Fruit fly (Drosophila melanogaster) whole organism, prepupa: ENCODE data around the gene pod1.

Experiments used
- Blimp-1 ChIP-seq: fragments of 200-800 bp; sonication (Bioruptor generic); optimal IDR thresholded peaks from 3 replicates; lab custom pipeline; 2017; ENCODE audit warnings: missing biosample characterization, missing genetic modification characterization, mild to moderate bottlenecking, moderate library complexity, missing genetic modification reagents
- CG10669 ChIP-seq: fragments of 200-800 bp; sonication (Bioruptor generic); optimal IDR thresholded peaks from 3 replicates; lab custom pipeline; 2018; ENCODE audit warnings: missing biosample characterization, mild to moderate bottlenecking, missing genetic modification characterization, moderate library complexity
- CG11294 ChIP-seq: fragments of 200-800 bp; sonication (Bioruptor generic); IDR thresholded peaks from 2 replicates; pipeline ENCODE4 v1.3.6; 2022; ENCODE audit warnings: missing biosample characterization, missing genetic modification characterization
- CG11762 ChIP-seq: fragments of 200-800 bp; sonication (Bioruptor generic); optimal IDR thresholded peaks from 3 replicates; lab custom pipeline; 2016; ENCODE audit warnings: missing biosample characterization, missing genetic modification characterization; ENCODE audit not compliant: insufficient read depth
- CG11902 ChIP-seq: fragments of 200-800 bp; sonication (Bioruptor generic); optimal IDR thresholded peaks from 3 replicates; lab custom pipeline; 2016; ENCODE audit warnings: missing biosample characterization, missing genetic modification characterization
- CG15336 ChIP-seq: fragments of 200-800 bp; sonication (Bioruptor generic); IDR thresholded peaks from 2 replicates; pipeline ENCODE4 v1.3.6; 2022; ENCODE audit warnings: missing biosample characterization, missing genetic modification characterization
- CG1621 ChIP-seq: fragments of 200-800 bp; sonication (Bioruptor generic); optimal IDR thresholded peaks from 3 replicates; lab custom pipeline; 2018; ENCODE audit warnings: missing biosample characterization, mild to moderate bottlenecking, missing genetic modification characterization
- CG3032 ChIP-seq: fragments of 200-800 bp; optimal IDR thresholded peaks from 2 replicates; lab custom pipeline; 2019; ENCODE audit warnings: missing biosample characterization, mild to moderate bottlenecking, missing genetic modification characterization, moderate library complexity
- CG31627 ChIP-seq: fragments of 200-800 bp; sonication (Bioruptor generic); optimal IDR thresholded peaks from 3 replicates; lab custom pipeline; 2016; ENCODE audit warnings: missing biosample characterization, missing genetic modification characterization
- CG32006 ChIP-seq: fragments of 200-800 bp; sonication (Bioruptor generic); optimal IDR thresholded peaks from 3 replicates; lab custom pipeline; 2017; ENCODE audit warnings: missing biosample characterization, mild to moderate bottlenecking, missing genetic modification characterization
- CG3919 ChIP-seq: fragments of 200-800 bp; sonication (Bioruptor generic); optimal IDR thresholded peaks from 3 replicates; lab custom pipeline; 2016; ENCODE audit warnings: missing biosample characterization, missing genetic modification characterization
- CG6163 ChIP-seq: fragments of 200-800 bp; sonication (Bioruptor generic); IDR thresholded peaks from 3 replicates; pipeline ENCODE4 v1.3.6; 2022; ENCODE audit warnings: missing biosample characterization, missing genetic modification characterization
- CG6276 ChIP-seq: fragments of 200-800 bp; sonication (Bioruptor generic); optimal IDR thresholded peaks from 2 replicates; lab custom pipeline; 2017; ENCODE audit warnings: missing biosample characterization, mild to moderate bottlenecking, missing genetic modification characterization
- CG6792 ChIP-seq: fragments of 200-800 bp; sonication (Bioruptor generic); optimal IDR thresholded peaks from 3 replicates; lab custom pipeline; 2016; ENCODE audit warnings: missing biosample characterization, missing genetic modification characterization
- CG6808 ChIP-seq: fragments of 200-800 bp; sonication (Bioruptor generic); optimal IDR thresholded peaks from 3 replicates; lab custom pipeline; 2017; ENCODE audit warnings: missing biosample characterization, missing genetic modification characterization, mild to moderate bottlenecking, moderate library complexity, missing genetic modification reagents
- CG6854 ChIP-seq: fragments of 200-800 bp; sonication (Bioruptor generic); optimal IDR thresholded peaks from 2 replicates; lab custom pipeline; 2017; ENCODE audit warnings: missing biosample characterization, mild to moderate bottlenecking, missing genetic modification characterization
- CG7368 ChIP-seq: fragments of 200-800 bp; sonication (Bioruptor generic); optimal IDR thresholded peaks from 3 replicates; lab custom pipeline; 2016; ENCODE audit warnings: missing biosample characterization, missing genetic modification characterization
- CG8319 ChIP-seq: fragments of 200-800 bp; sonication (Bioruptor generic); optimal IDR thresholded peaks from 3 replicates; lab custom pipeline; 2016; ENCODE audit warnings: missing biosample characterization, missing genetic modification characterization
- CG8632 ChIP-seq: fragments of 200-800 bp; sonication (Bioruptor generic); optimal IDR thresholded peaks from 3 replicates; lab custom pipeline; 2016; ENCODE audit warnings: missing biosample characterization, missing genetic modification characterization
- CG9139 ChIP-seq: fragments of 200-800 bp; sonication (Bioruptor generic); optimal IDR thresholded peaks from 3 replicates; lab custom pipeline; 2017; ENCODE audit warnings: missing biosample characterization, mild to moderate bottlenecking, missing genetic modification characterization
- Eip75B ChIP-seq: fragments of 200-800 bp; sonication (Bioruptor generic); optimal IDR thresholded peaks from 3 replicates; lab custom pipeline; 2016; ENCODE audit warnings: missing biosample characterization, missing genetic modification characterization
- Eip78C ChIP-seq: fragments of 200-800 bp; sonication (Bioruptor generic); peaks from one replicate; lab custom pipeline; 2016; ENCODE audit warnings: missing biosample characterization, missing genetic modification characterization
- Eip93F ChIP-seq: fragments of 200-800 bp; sonication (Bioruptor generic); optimal IDR thresholded peaks from 2 replicates; lab custom pipeline; 2016; ENCODE audit warnings: missing biosample characterization, mild to moderate bottlenecking, missing genetic modification characterization
- Ets21C ChIP-seq: fragments of 200-800 bp; sonication (Bioruptor generic); optimal IDR thresholded peaks from 3 replicates; lab custom pipeline; 2016; ENCODE audit warnings: missing biosample characterization, missing genetic modification characterization
- Ets96B ChIP-seq: fragments of 200-800 bp; optimal IDR thresholded peaks from 2 replicates; lab custom pipeline; 2019; ENCODE audit warnings: missing biosample characterization, mild to moderate bottlenecking, missing genetic modification characterization, moderate library complexity
- Gug ChIP-seq: fragments of 200-800 bp; sonication (Bioruptor generic); IDR thresholded peaks from 2 replicates; pipeline ENCODE4 v1.3.6; 2022; ENCODE audit warnings: missing biosample characterization, missing genetic modification characterization
- Hr38 ChIP-seq: sonication (Bioruptor generic); optimal IDR thresholded peaks from 2 replicates; lab custom pipeline; 2016; ENCODE audit warnings: missing biosample characterization, missing genetic modification characterization
- Hr39 ChIP-seq: fragments of 200-800 bp; sonication (Bioruptor generic); optimal IDR thresholded peaks from 2 replicates; lab custom pipeline; 2016; ENCODE audit warnings: missing biosample characterization, missing genetic modification characterization
- Hr4 ChIP-seq: fragments of 200-800 bp; sonication (Bioruptor generic); optimal IDR thresholded peaks from 3 replicates; lab custom pipeline; 2016; ENCODE audit warnings: missing biosample characterization, missing genetic modification characterization
- Lpt ChIP-seq: fragments of 200-800 bp; sonication (Bioruptor generic); optimal IDR thresholded peaks from 3 replicates; lab custom pipeline; 2016; ENCODE audit warnings: missing biosample characterization, missing genetic modification characterization
- Smox ChIP-seq: fragments of 200-800 bp; sonication (Bioruptor generic); optimal IDR thresholded peaks from 3 replicates; lab custom pipeline; 2016; ENCODE audit warnings: missing biosample characterization, missing genetic modification characterization
- Sox102F ChIP-seq: fragments of 200-800 bp; sonication (Bioruptor generic); optimal IDR thresholded peaks from 2 replicates; lab custom pipeline; 2016; ENCODE audit warnings: missing biosample characterization, mild to moderate bottlenecking, missing genetic modification characterization
- Sox14 ChIP-seq: fragments of 200-800 bp; sonication (Bioruptor generic); optimal IDR thresholded peaks from 3 replicates; lab custom pipeline; 2016; ENCODE audit warnings: missing biosample characterization, missing genetic modification characterization
- Sox15 ChIP-seq: fragments of 200-800 bp; sonication (Bioruptor generic); optimal IDR thresholded peaks from 3 replicates; lab custom pipeline; 2016; ENCODE audit warnings: missing biosample characterization, missing genetic modification characterization
- achi ChIP-seq: fragments of 200-800 bp; sonication (Bioruptor generic); optimal IDR thresholded peaks from 3 replicates; lab custom pipeline; 2016; ENCODE audit warnings: missing biosample characterization, missing genetic modification characterization
- acj6 ChIP-seq: fragments of 200-800 bp; sonication (Bioruptor generic); optimal IDR thresholded peaks from 3 replicates; lab custom pipeline; 2016; ENCODE audit warnings: missing biosample characterization, missing genetic modification characterization
- cyc ChIP-seq: fragments of 200-800 bp; sonication (Bioruptor generic); optimal IDR thresholded peaks from 3 replicates; lab custom pipeline; 2016; ENCODE audit warnings: missing biosample characterization, missing genetic modification characterization
- dac ChIP-seq: fragments of 200-800 bp; sonication (Bioruptor generic); optimal IDR thresholded peaks from 2 replicates; lab custom pipeline; 2017; ENCODE audit warnings: missing biosample characterization, mild to moderate bottlenecking, missing genetic modification characterization
- dsx ChIP-seq: fragments of 200-800 bp; optimal IDR thresholded peaks from 3 replicates; lab custom pipeline; 2019; ENCODE audit warnings: missing biosample characterization, mild to moderate bottlenecking, missing genetic modification characterization, moderate library complexity; ENCODE audit not compliant: poor library complexity, severe bottlenecking
- eg ChIP-seq: fragments of 200-800 bp; sonication (Bioruptor generic); IDR thresholded peaks from 3 replicates; pipeline ENCODE4 v1.3.6; 2022; ENCODE audit warnings: missing biosample characterization, missing genetic modification characterization
- esn ChIP-seq: fragments of 200-800 bp; sonication (Bioruptor generic); optimal IDR thresholded peaks from 2 replicates; lab custom pipeline; 2016; ENCODE audit warnings: missing biosample characterization, mild to moderate bottlenecking, missing genetic modification characterization, moderate library complexity
- fd59A ChIP-seq: fragments of 200-800 bp; sonication (Bioruptor generic); optimal IDR thresholded peaks from 2 replicates; lab custom pipeline; 2017; ENCODE audit warnings: missing biosample characterization, mild to moderate bottlenecking, missing genetic modification characterization, missing genetic modification reagents
- fd85E ChIP-seq: fragments of 200-800 bp; sonication (Bioruptor generic); optimal IDR thresholded peaks from 3 replicates; lab custom pipeline; 2016; ENCODE audit warnings: missing biosample characterization, missing genetic modification characterization
- fkh ChIP-seq: fragments of 200-800 bp; sonication (Bioruptor generic); optimal IDR thresholded peaks from 3 replicates; lab custom pipeline; 2017; ENCODE audit warnings: missing biosample characterization, mild to moderate bottlenecking, missing genetic modification characterization, moderate library complexity
- lz ChIP-seq: fragments of 200-800 bp; sonication (Bioruptor generic); optimal IDR thresholded peaks from 3 replicates; lab custom pipeline; 2016; ENCODE audit warnings: missing biosample characterization, missing genetic modification characterization
- net ChIP-seq: fragments of 200-800 bp; sonication (Bioruptor generic); optimal IDR thresholded peaks from 3 replicates; lab custom pipeline; 2016; ENCODE audit warnings: missing biosample characterization, missing genetic modification characterization
- pdm3 ChIP-seq: fragments of 200-800 bp; sonication (Bioruptor generic); optimal IDR thresholded peaks from 3 replicates; lab custom pipeline; 2016; ENCODE audit warnings: missing biosample characterization, missing genetic modification characterization
- salr ChIP-seq, 2 experiments: fragments of 200-800 bp; sonication (Bioruptor generic); optimal IDR thresholded peaks; 3 replicates each; lab custom pipeline; 2016 to 2018; ENCODE audit warnings: missing biosample characterization in 2 of 2, missing genetic modification characterization in 2 of 2, mild to moderate bottlenecking in 1 of 2
- ss ChIP-seq, 2 experiments: fragments of 200-800 bp; sonication (Bioruptor generic); optimal IDR thresholded peaks; 2 replicates in 1 of 2; 3 replicates in 1 of 2; lab custom pipeline; 2017 to 2018; ENCODE audit warnings: mild to moderate bottlenecking in 2 of 2, missing biosample characterization in 2 of 2, missing genetic modification characterization in 2 of 2, moderate library complexity in 1 of 2
- svp ChIP-seq: fragments of 200-800 bp; sonication (Bioruptor generic); peaks from one replicate; lab custom pipeline; 2016; ENCODE audit warnings: missing biosample characterization, missing genetic modification characterization
- topi ChIP-seq: fragments of 200-800 bp; sonication (Bioruptor generic); optimal IDR thresholded peaks from 3 replicates; lab custom pipeline; 2016; ENCODE audit warnings: missing biosample characterization, missing genetic modification characterization
- vri ChIP-seq: fragments of 200-800 bp; sonication (Bioruptor generic); optimal IDR thresholded peaks from 3 replicates; lab custom pipeline; 2016; ENCODE audit warnings: missing biosample characterization, mild to moderate bottlenecking, missing genetic modification characterization

pod1 gene

DNA sequence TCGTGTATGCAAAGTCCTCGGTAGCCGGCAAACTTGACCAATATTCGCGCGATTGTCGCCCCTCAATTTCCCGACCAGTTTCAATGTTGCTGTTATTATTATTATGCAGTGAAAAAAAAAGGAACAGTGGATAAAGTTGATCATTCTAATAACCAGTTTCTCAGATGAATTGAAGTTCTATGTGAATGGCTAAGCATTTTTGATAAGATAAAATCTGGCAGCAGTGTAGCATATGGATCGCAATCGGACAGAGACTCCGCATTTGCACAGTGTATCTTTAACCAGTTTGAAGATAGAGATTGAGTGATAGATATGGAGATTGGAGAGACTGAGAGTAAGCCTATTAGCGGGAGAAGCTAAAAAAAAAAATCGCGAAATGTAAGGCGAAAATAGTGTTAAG lies 10.1 kb upstream of the pod1 start:
- peak; percentile 94 for TF ChIP-seq CG32006 (GFP tag; lab: Kevin White, UChicago)
- TF ChIP-seq topi (GFP tag; lab: Kevin White, UChicago) = peak; percentile 74
- TF ChIP-seq net (GFP tag; lab: Kevin White, UChicago) = peak; percentile 80
- peak; percentile 96 for TF ChIP-seq eg (GFP tag; lab: Robert Waterston, UW)
- no peak for TF ChIP-seq Ets96B (tag; lab: Kevin White, UChicago)
- TF ChIP-seq CG7368 (GFP tag; lab: Kevin White, UChicago) = peak; percentile 76
- peak; percentile 23 for TF ChIP-seq Ets21C (GFP tag; lab: Kevin White, UChicago)
- TF ChIP-seq CG11902 = peak; percentile 26
- TF ChIP-seq CG6808 = peak; percentile 36
- TF ChIP-seq lz (GFP tag; lab: Kevin White, UChicago) = peak; percentile 69
- TF ChIP-seq Eip75B (GFP tag; lab: Kevin White, UChicago) = peak; percentile 75
- TF ChIP-seq CG8632 (GFP tag; lab: Kevin White, UChicago) = peak; percentile 63
- peak; percentile 76 for TF ChIP-seq Sox14 (GFP tag; lab: Kevin White, UChicago)
- TF ChIP-seq Eip78C (GFP tag; lab: Kevin White, UChicago) = peak; percentile 93
- TF ChIP-seq fkh (GFP tag; lab: Kevin White, UChicago) = no peak
- TF ChIP-seq CG31627 (GFP tag; lab: Kevin White, UChicago) = peak; percentile 64
- TF ChIP-seq CG11294 = peak; percentile 86
- TF ChIP-seq CG15336 (GFP tag; lab: Robert Waterston, UW) = peak; percentile 94
- peak; percentile 75 for TF ChIP-seq Hr38 (GFP tag; lab: Kevin White, UChicago)
- no peak for TF ChIP-seq CG9139 (GFP tag; lab: Kevin White, UChicago)
- TF ChIP-seq fd85E (GFP tag; lab: Kevin White, UChicago) = peak; percentile 26
- TF ChIP-seq achi (GFP tag; lab: Kevin White, UChicago) = peak; percentile 80
- peak; percentile 90 for TF ChIP-seq Lpt (GFP tag; lab: Kevin White, UChicago)
- no peak for TF ChIP-seq CG6854 (GFP tag; lab: Kevin White, UChicago)
- peak; percentile 59 for TF ChIP-seq Sox102F (GFP tag; lab: Kevin White, UChicago)
- TF ChIP-seq Sox15 (GFP tag; lab: Kevin White, UChicago) = peak; percentile 45
- TF ChIP-seq Eip93F = no peak
- peak; percentile 66 for TF ChIP-seq CG6792 (GFP tag; lab: Kevin White, UChicago)
- TF ChIP-seq ss (GFP tag; optimal IDR thresholded peaks at IDR 0.05; lab: Kevin White, UChicago) = peak in 1 of 2 experiments; percentile 32
- TF ChIP-seq esn (GFP tag; lab: Kevin White, UChicago) = peak; percentile 56
- TF ChIP-seq dsx = peak; percentile 38
- TF ChIP-seq pdm3 (GFP tag; lab: Kevin White, UChicago) = peak; percentile 87
- TF ChIP-seq acj6 = peak; percentile 72
- peak; percentile 67 for TF ChIP-seq cyc (GFP tag; lab: Kevin White, UChicago)
- peak; percentile 23 for TF ChIP-seq vri (GFP tag; lab: Kevin White, UChicago)
- peak; percentile 45 for TF ChIP-seq Smox
- peak; percentile 74 for TF ChIP-seq svp
- peak; percentile 58 for TF ChIP-seq CG8319 (GFP tag; lab: Kevin White, UChicago)
- peak; percentile 97 for TF ChIP-seq Hr4 (GFP tag; lab: Kevin White, UChicago)
- TF ChIP-seq fd59A (GFP tag; lab: Kevin White, UChicago) = peak; percentile 42
- TF ChIP-seq CG1621 (tag; lab: Kevin White, UChicago) = peak; percentile 39
- no peak for TF ChIP-seq Blimp-1 (GFP tag; lab: Kevin White, UChicago)
- peak; percentile 38 for TF ChIP-seq CG3032 (tag; lab: Kevin White, UChicago)
- peak; percentile 45 for TF ChIP-seq CG10669 (GFP tag; lab: Kevin White, UChicago)
- peak; percentile 91 for TF ChIP-seq dac (GFP tag; lab: Kevin White, UChicago)
- peak; percentile 28 to 72 for TF ChIP-seq salr (GFP tag; optimal IDR thresholded peaks at IDR 0.05; lab: Kevin White, UChicago)
- peak; percentile 52 for TF ChIP-seq CG11762
- TF ChIP-seq Hr39 (GFP tag; lab: Kevin White, UChicago) = peak; percentile 58
- peak; percentile 88 for TF ChIP-seq CG6276 (GFP tag; lab: Kevin White, UChicago)
- TF ChIP-seq CG6163 (GFP tag; lab: Robert Waterston, UW) = peak; percentile 90
- TF ChIP-seq Gug (GFP tag; lab: Robert Waterston, UW) = peak; percentile 92
- TF ChIP-seq CG3919 = peak; percentile 85
